Fruit fly (Drosophila melanogaster): ENCODE results near the gene MED11.

- TF ChIP-seq Lpt (GFP tag; optimal IDR thresholded peaks at IDR 0.05) (no peak), Eip93F (GFP tag; optimal IDR thresholded peaks at IDR 0.05) (no peak), CG34406 (GFP tag; optimal IDR thresholded peaks at IDR 0.05) (no peak), CG16779 (tag; optimal IDR thresholded peaks at IDR 0.05) (no peak), dsx (GFP tag; optimal IDR thresholded peaks at IDR 0.05; ENCODE audit: poor library complexity, severe bottlenecking) (no peak), CG32006 (GFP tag; optimal IDR thresholded peaks at IDR 0.05) (no peak), acj6 (GFP tag; optimal IDR thresholded peaks at IDR 0.05) (no peak), ss (GFP tag; optimal IDR thresholded peaks at IDR 0.05) (no peak), Sox102F (GFP tag; optimal IDR thresholded peaks at IDR 0.05) (no peak), CG8119 (GFP tag; IDR thresholded peaks at IDR 0.05) (no peak), CG1621 (tag; optimal IDR thresholded peaks at IDR 0.05) (no peak)
Measured at dm6 chr3L:18792834-18793233, 47.2 kb downstream of the MED11 start.
